Fruit fly (Drosophila melanogaster) whole organism: ENCODE results near the gene ND-23.

ENCODE experiments used
- Dll ChIP-seq: fragments of >200 bp; optimal IDR thresholded peaks from 2 replicates; lab custom pipeline; 2017
- EcR ChIP-seq, 2 experiments: fragments of >200 bp; optimal IDR thresholded peaks; 2 replicates each; lab custom pipeline; 2017; ENCODE audit warnings: missing biosample characterization in 2 of 2, missing genetic modification characterization in 2 of 2, missing genetic modification reagents in 2 of 2
- pan ChIP-seq: fragments of >200 bp; optimal IDR thresholded peaks from 2 replicates; lab custom pipeline; 2017
- usp ChIP-seq: fragments of >200 bp; optimal IDR thresholded peaks from 2 replicates; lab custom pipeline; 2017; ENCODE audit warnings: missing biosample characterization, missing genetic modification characterization, mixed read lengths

DNA sequence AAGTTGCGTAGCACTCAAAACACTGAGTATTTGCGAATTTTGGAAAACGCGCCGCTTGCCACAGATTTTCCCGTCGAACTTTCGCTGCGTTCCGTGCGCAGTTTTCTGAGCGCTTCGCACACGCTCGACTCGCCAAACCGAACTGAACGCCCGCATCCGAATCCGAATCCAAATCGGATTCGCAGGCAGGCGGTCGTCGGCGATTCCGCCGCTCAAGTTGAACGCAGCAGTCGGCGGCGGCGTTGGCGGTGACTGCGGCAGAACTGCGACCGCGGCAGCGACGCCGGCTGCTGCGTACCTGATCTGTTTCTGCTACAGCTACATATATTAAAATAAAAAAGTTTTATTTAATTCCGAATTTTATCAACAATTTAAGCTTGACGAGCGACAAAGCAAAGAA is 38.7 kb upstream of the ND-23 start, which contains the start of gene CG31183:
- TF ChIP-seq EcR (GFP tag; optimal IDR thresholded peaks at IDR 0.05; lab: Kevin White, UChicago) (no peak), pan (lab: Kevin White, UChicago) (no peak), Dll (lab: Kevin White, UChicago) (no peak), usp (GFP tag; lab: Kevin White, UChicago) (no peak)
